Fruit fly (Drosophila melanogaster): ENCODE measurements around the gene cwo.

cwo gene

DNA sequence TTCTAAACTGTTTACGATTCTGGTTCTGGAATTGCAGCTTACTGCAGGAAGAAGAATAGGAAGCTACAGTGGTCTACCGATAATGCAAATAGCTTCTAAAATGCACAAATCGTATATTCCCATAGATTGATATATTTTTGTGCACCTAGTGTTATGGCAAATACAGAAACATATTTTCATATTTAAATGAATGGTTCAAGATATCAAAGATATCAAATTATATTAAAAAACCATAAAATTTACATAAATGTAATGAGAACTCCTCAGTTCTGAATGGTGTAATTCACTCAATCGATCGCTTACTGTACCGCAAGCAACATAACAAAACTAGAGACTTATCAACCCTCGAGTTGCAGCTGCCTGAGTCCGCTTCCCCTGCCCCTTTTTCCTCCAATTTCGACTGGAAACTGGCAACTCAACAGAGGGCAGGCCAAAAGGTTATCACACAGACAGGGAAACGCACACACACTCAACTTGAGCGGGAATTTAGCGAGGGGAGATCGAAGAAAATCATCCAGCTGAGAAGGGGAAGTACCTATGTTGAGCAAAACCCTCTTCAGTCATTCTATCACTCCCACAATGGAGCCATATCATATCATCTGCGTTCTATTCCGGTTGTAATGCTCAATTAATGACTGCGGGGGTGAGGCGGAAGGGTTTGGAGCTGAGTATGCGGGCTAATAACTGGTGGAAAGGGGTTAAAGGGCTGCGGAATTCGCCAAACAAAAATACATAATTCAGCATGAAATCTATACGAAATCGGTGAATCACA, 33.9 kb upstream of the cwo start (continued):
- TF ChIP-seq CG10631 (GFP tag; optimal IDR thresholded peaks at IDR 0.05) (peak; percentile 43), Hr39 (GFP tag; optimal IDR thresholded peaks at IDR 0.05) (peak; percentile 25), Smox (GFP tag; optimal IDR thresholded peaks at IDR 0.05) (peak; percentile 27), esn (GFP tag; optimal IDR thresholded peaks at IDR 0.05) (peak; percentile 43)

DNA sequence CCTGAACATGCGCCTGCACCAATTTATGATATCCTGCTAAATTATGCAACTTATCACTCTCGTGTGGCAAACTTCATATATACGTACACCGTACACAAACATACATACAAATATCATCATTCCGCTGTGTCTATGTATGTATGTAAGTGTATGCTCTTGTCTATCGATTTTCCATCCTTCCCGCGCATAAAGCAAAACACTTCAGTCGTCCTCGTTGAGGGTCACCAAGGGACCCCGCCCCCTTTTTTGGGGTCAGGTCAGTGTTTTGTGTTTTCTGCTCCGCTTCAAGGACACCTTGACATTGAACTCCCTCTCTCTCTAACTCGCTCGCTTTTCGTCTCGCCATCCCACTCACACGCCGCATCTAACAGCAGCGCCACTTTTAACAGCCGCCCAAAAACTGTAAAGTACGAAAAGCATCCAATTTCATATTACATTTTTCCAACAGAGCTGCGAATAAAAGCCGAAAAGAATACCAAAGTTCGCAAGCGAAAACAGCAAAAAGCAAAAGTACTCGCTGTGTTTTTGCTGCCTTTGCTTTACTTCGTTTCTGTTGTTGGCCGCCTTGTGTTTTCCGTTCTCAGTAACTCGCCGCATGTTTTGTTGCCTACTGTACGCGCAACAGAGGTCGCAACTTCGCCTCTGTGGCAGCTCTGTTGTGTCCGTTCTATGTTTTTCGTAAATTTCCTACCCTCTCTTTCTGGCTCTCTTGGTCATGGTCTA, 32.1 kb upstream of the cwo start:
- TF ChIP-seq Eip93F (GFP tag; optimal IDR thresholded peaks at IDR 0.05) (no peak), svp (GFP tag) (peak; percentile 46), Eip78C (GFP tag) (no peak)

DNA sequence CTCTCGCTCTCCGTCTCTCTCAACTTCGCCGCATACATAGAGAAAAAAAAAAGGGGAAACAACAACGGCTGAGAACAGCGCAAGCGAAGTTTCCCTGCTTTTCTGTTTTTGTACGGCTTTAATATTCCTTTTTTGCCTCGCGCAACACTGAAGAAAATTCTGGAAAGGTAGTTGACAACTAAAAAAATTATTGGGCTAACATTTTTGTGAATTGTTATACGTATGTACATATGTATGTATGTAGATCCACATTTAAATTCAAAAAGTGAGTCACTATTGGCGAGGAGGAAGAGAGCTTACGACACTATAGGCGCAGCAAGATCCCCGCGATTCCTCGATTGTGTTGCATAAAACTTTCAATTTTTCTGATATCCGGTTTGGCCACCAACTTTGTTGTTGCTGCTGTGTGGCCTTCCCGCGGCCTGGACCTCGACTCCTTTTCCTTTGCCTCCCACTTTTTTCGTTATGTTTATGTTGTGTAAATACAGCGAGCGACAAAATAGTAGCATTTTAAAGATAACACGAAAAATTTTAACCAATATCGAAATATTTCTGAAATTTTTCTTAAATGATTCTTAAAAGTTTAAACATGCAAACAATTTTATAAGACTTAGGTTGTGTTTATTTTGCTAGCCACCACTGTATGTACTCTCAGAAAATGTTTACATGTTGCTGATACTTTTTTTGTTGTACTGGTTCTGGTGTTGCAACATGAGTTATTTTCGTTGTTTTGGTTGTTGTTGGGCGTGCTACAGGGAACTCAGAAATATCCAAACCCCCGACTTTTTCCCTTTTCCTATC, 31.3 kb upstream of the cwo start:
- TF ChIP-seq Hr4 (GFP tag; optimal IDR thresholded peaks at IDR 0.05) = peak; percentile 93
- TF ChIP-seq CG3032 (tag; optimal IDR thresholded peaks at IDR 0.05) = peak; percentile 89
- TF ChIP-seq cyc (GFP tag; optimal IDR thresholded peaks at IDR 0.05) = peak; percentile 92
- peak; percentile 83 for TF ChIP-seq CG11762 (GFP tag; optimal IDR thresholded peaks at IDR 0.05; ENCODE audit: insufficient read depth)
- TF ChIP-seq CG15336 (GFP tag; IDR thresholded peaks at IDR 0.05) = no peak
- TF ChIP-seq CG4318 (GFP tag; optimal IDR thresholded peaks at IDR 0.05) = peak; percentile 76
- TF ChIP-seq ss (GFP tag; optimal IDR thresholded peaks at IDR 0.05) = peak; percentile 87 to 95
- TF ChIP-seq CG10631 (GFP tag; optimal IDR thresholded peaks at IDR 0.05) = peak; percentile 93
- TF ChIP-seq CG6163 (GFP tag; IDR thresholded peaks at IDR 0.05) = no peak
- no peak for TF ChIP-seq CG8119 (GFP tag; IDR thresholded peaks at IDR 0.05)
- peak; percentile 51 for TF ChIP-seq Hr38 (GFP tag; optimal IDR thresholded peaks at IDR 0.05)
- TF ChIP-seq Met (GFP tag; optimal IDR thresholded peaks at IDR 0.05) = peak; percentile 96
- peak; percentile 41 for TF ChIP-seq dac (GFP tag; optimal IDR thresholded peaks at IDR 0.05)
- peak; percentile 87 for TF ChIP-seq CG16779 (tag; optimal IDR thresholded peaks at IDR 0.05)
- peak; percentile 98 for TF ChIP-seq Eip78C (GFP tag)
- TF ChIP-seq CG34406 (GFP tag; optimal IDR thresholded peaks at IDR 0.05) = peak; percentile 92
- TF ChIP-seq CG6854 (GFP tag; optimal IDR thresholded peaks at IDR 0.05) = peak; percentile 90
- TF ChIP-seq Ets96B (tag; optimal IDR thresholded peaks at IDR 0.05) = peak; percentile 89
- TF ChIP-seq OdsH (GFP tag; optimal IDR thresholded peaks at IDR 0.05) = peak; percentile 87
- peak; percentile 83 for TF ChIP-seq fd85E (GFP tag; optimal IDR thresholded peaks at IDR 0.05)
- TF ChIP-seq Ets21C (GFP tag; optimal IDR thresholded peaks at IDR 0.05) = peak; percentile 86
- peak; percentile 94 for TF ChIP-seq CG3919 (GFP tag; optimal IDR thresholded peaks at IDR 0.05)
- TF ChIP-seq CG8319 (GFP tag; optimal IDR thresholded peaks at IDR 0.05) = peak; percentile 81
- no peak for TF ChIP-seq Gug (GFP tag; IDR thresholded peaks at IDR 0.05)
- TF ChIP-seq topi (GFP tag; optimal IDR thresholded peaks at IDR 0.05) = peak; percentile 94
- TF ChIP-seq esn (GFP tag; optimal IDR thresholded peaks at IDR 0.05) = peak; percentile 98
- TF ChIP-seq dsx (GFP tag; optimal IDR thresholded peaks at IDR 0.05; ENCODE audit: poor library complexity, severe bottlenecking) = peak; percentile 95
- peak; percentile 94 for TF ChIP-seq Sox14 (GFP tag; optimal IDR thresholded peaks at IDR 0.05)
- TF ChIP-seq Sox15 (GFP tag; optimal IDR thresholded peaks at IDR 0.05) = peak; percentile 73
- peak; percentile 92 for TF ChIP-seq CG10669 (GFP tag; optimal IDR thresholded peaks at IDR 0.05)
- peak; percentile 65 for TF ChIP-seq fkh (GFP tag; optimal IDR thresholded peaks at IDR 0.05)
- peak; percentile 93 for TF ChIP-seq Hr39 (GFP tag; optimal IDR thresholded peaks at IDR 0.05)
- peak; percentile 98 for TF ChIP-seq Blimp-1 (GFP tag; optimal IDR thresholded peaks at IDR 0.05)
- TF ChIP-seq CG7368 (GFP tag; optimal IDR thresholded peaks at IDR 0.05) = peak; percentile 93
- TF ChIP-seq vri (GFP tag; optimal IDR thresholded peaks at IDR 0.05) = peak; percentile 92
- peak; percentile 98 for TF ChIP-seq svp (GFP tag)
- TF ChIP-seq lz (GFP tag; optimal IDR thresholded peaks at IDR 0.05) = peak; percentile 94
- TF ChIP-seq CG9139 (GFP tag; optimal IDR thresholded peaks at IDR 0.05) = peak; percentile 81
- TF ChIP-seq Smox (GFP tag; optimal IDR thresholded peaks at IDR 0.05) = peak; percentile 95
- peak; percentile 93 for TF ChIP-seq Sox102F (GFP tag; optimal IDR thresholded peaks at IDR 0.05)
- TF ChIP-seq acj6 (GFP tag; optimal IDR thresholded peaks at IDR 0.05) = peak; percentile 92

All from whole organism, prepupa.